Fruit fly (Drosophila melanogaster): ENCODE measurements around the gene CG44270.

Gene CG44270

dm6 chr2L:20575939-20576338, 45.1 kb downstream of the CG44270 start:
- TF ChIP-seq ovo (GFP tag; optimal IDR thresholded peaks at IDR 0.05) (no peak), Clk (GFP tag; optimal IDR thresholded peaks at IDR 0.05) (no peak), Hr96 (GFP tag; optimal IDR thresholded peaks at IDR 0.05) (no peak), cic (GFP tag; optimal IDR thresholded peaks at IDR 0.05) (no peak), CG5204 (GFP tag; optimal IDR thresholded peaks at IDR 0.05) (no peak), tj (GFP tag; optimal IDR thresholded peaks at IDR 0.05) (no peak)

Measured in whole organism, adult.